Worm (Caenorhabditis elegans): ENCODE results near the gene Y39B6A.34.
A peak's percentile ranks its signal among the peaks of the same experiment; 100 is the strongest.

The Y39B6A.34 gene

ce11 chrV:19001016-19001415, at the start of gene Y39B6A.34:
Y39B6A.34 (plus strand) TSS chrV:19001018.
- peak; percentile 50 for TF ChIP-seq hmg-11 (tag; optimal IDR thresholded peaks at IDR 0.05)
- no peak for TF ChIP-seq nhr-67 (tag; optimal IDR thresholded peaks at IDR 0.05)
- peak; percentile 10 for TF ChIP-seq lin-15B (tag; optimal IDR thresholded peaks at IDR 0.05)
- TF ChIP-seq ama-1 (optimal IDR thresholded peaks at IDR 0.05): peak; percentile 39
- TF ChIP-seq pha-4 (tag; optimal IDR thresholded peaks at IDR 0.05): peak; percentile 46

- TF ChIP-seq pha-4 (tag; optimal IDR thresholded peaks at IDR 0.05): peak; percentile 45
- TF ChIP-seq skn-1 (tag; optimal IDR thresholded peaks at IDR 0.05): peak; percentile 63
- TF ChIP-seq pqm-1 (tag; optimal IDR thresholded peaks at IDR 0.05): peak; percentile 53
- TF ChIP-seq jun-1 (tag; optimal IDR thresholded peaks at IDR 0.05): no peak
- TF ChIP-seq elt-2 (tag; optimal IDR thresholded peaks at IDR 0.05): peak; percentile 76
Observed at ce11 chrV:18957267-18957843, 43.5 kb upstream of the Y39B6A.34 start, which contains the start of gene hrg-10. hrg-10 (minus strand) TSS chrV:18957317.

ce11 chrV:18960072-18960471, 40.7 kb upstream of the Y39B6A.34 start, which contains the start of gene ztf-20:
ztf-20 (minus strand) TSS chrV:18960172.
- TF ChIP-seq fos-1 (tag; optimal IDR thresholded peaks at IDR 0.05) (no peak), egl-27 (tag; optimal IDR thresholded peaks at IDR 0.05) (no peak), mdl-1 (tag; optimal IDR thresholded peaks at IDR 0.05) (no peak), nfya-1 (tag; optimal IDR thresholded peaks at IDR 0.05; ENCODE audit: insufficient read depth) (no peak), lin-39 (tag; optimal IDR thresholded peaks at IDR 0.05) (no peak), elt-3 (tag; optimal IDR thresholded peaks at IDR 0.05) (no peak), pqm-1 (tag; optimal IDR thresholded peaks at IDR 0.05) (no peak), nhr-28 (tag; optimal IDR thresholded peaks at IDR 0.05) (no peak), nhr-76 (tag; optimal IDR thresholded peaks at IDR 0.05) (no peak), lsy-12 (tag; optimal IDR thresholded peaks at IDR 0.05) (no peak), egl-5 (tag; optimal IDR thresholded peaks at IDR 0.05) (no peak), R02D3.7 (tag; optimal IDR thresholded peaks at IDR 0.05) (no peak)

ce11 chrV:18967479-18968056, 33.2 kb upstream of the Y39B6A.34 start, which contains the start of gene Y39B6A.43:
Y39B6A.43 (minus strand) TSS chrV:18967829.
- TF ChIP-seq nhr-25 (tag; optimal IDR thresholded peaks at IDR 0.05): peak; percentile 88
- peak; percentile 25 for TF ChIP-seq fos-1 (tag; optimal IDR thresholded peaks at IDR 0.05)
- TF ChIP-seq fkh-10 (GFP tag; optimal IDR thresholded peaks at IDR 0.05): peak; percentile 66
- TF ChIP-seq nhr-237 (tag; optimal IDR thresholded peaks at IDR 0.05): no peak
- no peak for TF ChIP-seq eor-1 (tag; optimal IDR thresholded peaks at IDR 0.05)
- peak; percentile 79 for TF ChIP-seq egl-27 (tag; optimal IDR thresholded peaks at IDR 0.05)
- TF ChIP-seq mdl-1 (tag; optimal IDR thresholded peaks at IDR 0.05): no peak
- peak; percentile 86 for TF ChIP-seq egl-5 (tag; optimal IDR thresholded peaks at IDR 0.05)
- peak; percentile 94 for TF ChIP-seq skn-1 (tag; optimal IDR thresholded peaks at IDR 0.05)
- TF ChIP-seq lsy-12 (tag; optimal IDR thresholded peaks at IDR 0.05): peak; percentile 93
- TF ChIP-seq ztf-11 (tag; optimal IDR thresholded peaks at IDR 0.05): no peak
- peak; percentile 98 for TF ChIP-seq lin-15B (tag; optimal IDR thresholded peaks at IDR 0.05)
- peak; percentile 75 for TF ChIP-seq zag-1 (tag; optimal IDR thresholded peaks at IDR 0.05)
- peak; percentile 62 for TF ChIP-seq unc-39 (tag; optimal IDR thresholded peaks at IDR 0.05)
- peak; percentile 92 for TF ChIP-seq tbx-2 (tag; optimal IDR thresholded peaks at IDR 0.05)
- TF ChIP-seq pqm-1 (tag; optimal IDR thresholded peaks at IDR 0.05): peak; percentile 66
- TF ChIP-seq nhr-28 (tag; optimal IDR thresholded peaks at IDR 0.05): peak; percentile 26
- peak; percentile 92 for TF ChIP-seq nfya-1 (tag; optimal IDR thresholded peaks at IDR 0.05; ENCODE audit: insufficient read depth)
- TF ChIP-seq nhr-23 (tag; optimal IDR thresholded peaks at IDR 0.05): peak; percentile 97
- peak; percentile 52 for TF ChIP-seq elt-1 (tag; optimal IDR thresholded peaks at IDR 0.05)
- peak; percentile 86 for TF ChIP-seq unc-62 (GFP tag; optimal IDR thresholded peaks at IDR 0.05)
- peak; percentile 41 for TF ChIP-seq nhr-67 (tag; optimal IDR thresholded peaks at IDR 0.05)
- TF ChIP-seq nhr-12 (tag; optimal IDR thresholded peaks at IDR 0.05): no peak
- TF ChIP-seq jun-1 (tag; optimal IDR thresholded peaks at IDR 0.05): peak; percentile 95
- TF ChIP-seq ZK546.5 (tag; optimal IDR thresholded peaks at IDR 0.05): peak; percentile 23
- TF ChIP-seq ama-1 (optimal IDR thresholded peaks at IDR 0.05): peak; percentile 53
- TF ChIP-seq sea-2 (GFP tag; optimal IDR thresholded peaks at IDR 0.05): no peak
- TF ChIP-seq nhr-76 (tag; optimal IDR thresholded peaks at IDR 0.05): peak; percentile 68
- TF ChIP-seq snpc-4 (tag; optimal IDR thresholded peaks at IDR 0.05): peak; percentile 86
- TF ChIP-seq mml-1 (tag; optimal IDR thresholded peaks at IDR 0.05): no peak
- no peak for TF ChIP-seq ceh-16 (tag; optimal IDR thresholded peaks at IDR 0.05)
- TF ChIP-seq ceh-82 (tag; optimal IDR thresholded peaks at IDR 0.05): peak; percentile 95
- peak; percentile 66 for TF ChIP-seq fkh-2 (tag; optimal IDR thresholded peaks at IDR 0.05)
- peak; percentile 56 for TF ChIP-seq hmg-11 (tag; optimal IDR thresholded peaks at IDR 0.05)
- peak; percentile 73 for TF ChIP-seq ztf-4 (tag; optimal IDR thresholded peaks at IDR 0.05)
- peak; percentile 87 for TF ChIP-seq lin-39 (tag; optimal IDR thresholded peaks at IDR 0.05)
- peak; percentile 100 for TF ChIP-seq pha-4 (tag; optimal IDR thresholded peaks at IDR 0.05)
- TF ChIP-seq elt-2 (tag; optimal IDR thresholded peaks at IDR 0.05): peak; percentile 88
- TF ChIP-seq nhr-77 (tag; optimal IDR thresholded peaks at IDR 0.05): peak; percentile 86
- TF ChIP-seq ceh-28 (tag; optimal IDR thresholded peaks at IDR 0.05): peak; percentile 95
- TF ChIP-seq elt-3 (tag; optimal IDR thresholded peaks at IDR 0.05): peak in 1 of 3 experiments; percentile 83
- peak; percentile 65 for TF ChIP-seq nhr-11 (tag; optimal IDR thresholded peaks at IDR 0.05)
